Worm (Caenorhabditis elegans) whole organism, dauer: ENCODE data around the gene Y17G7B.17.

ENCODE experiments used
- unc-62 ChIP-seq: sonication (generic microtip); optimal IDR thresholded peaks from 2 replicates; lab custom pipeline; 2017; ENCODE audit warnings: missing biosample characterization, missing genetic modification reagents, missing genetic modification characterization

Gene Y17G7B.17

DNA sequence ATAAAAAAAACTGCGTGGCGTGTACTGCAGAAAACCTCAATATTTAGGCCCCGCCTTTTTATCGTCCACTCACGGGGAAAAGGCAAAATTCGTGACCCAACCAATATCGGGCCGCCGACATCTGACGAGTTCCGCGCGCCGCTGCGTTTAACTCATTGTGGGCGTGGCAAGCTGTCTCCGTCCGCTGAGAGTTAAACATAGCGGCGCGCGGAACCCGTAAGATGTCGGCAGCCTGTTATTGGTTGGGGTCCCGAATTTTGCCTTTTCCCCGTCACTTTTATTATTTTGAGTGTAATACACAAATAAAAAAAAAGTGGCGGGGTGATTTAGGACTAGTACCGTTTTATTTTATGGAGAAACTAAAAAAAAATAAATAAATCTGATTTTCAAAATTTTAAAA is 23.4 kb downstream of the Y17G7B.17 start:
- TF ChIP-seq unc-62 (GFP tag; lab: Kevin White, UChicago) = no peak

DNA sequence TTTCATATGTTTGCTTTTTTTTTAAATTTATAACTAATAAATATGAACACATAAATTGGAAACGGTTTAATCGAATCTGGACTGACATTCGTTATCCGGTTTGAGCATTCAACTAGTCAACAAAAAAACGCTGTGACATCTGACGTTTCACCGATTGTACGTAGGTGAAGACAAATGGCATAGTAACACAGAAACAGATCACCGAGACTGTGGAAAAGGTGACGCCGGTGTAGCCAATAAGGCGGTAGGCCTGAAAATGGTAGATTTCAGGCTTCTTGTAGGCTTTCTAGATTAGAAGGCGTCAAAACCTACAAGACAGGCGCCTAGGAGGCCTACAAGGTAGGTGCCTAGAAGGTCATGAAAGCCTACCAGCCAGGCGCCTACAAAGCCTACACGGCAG is 28.5 kb downstream of the Y17G7B.17 start:
- no peak for TF ChIP-seq unc-62 (GFP tag; lab: Kevin White, UChicago)

ce11 chrII:12067451-12068076 is 32.2 kb downstream of the Y17G7B.17 start, which contains the start of gene Y17G7B.22:
Y17G7B.22 (plus strand) TSS chrII:12068026.
- TF ChIP-seq unc-62 (GFP tag; lab: Kevin White, UChicago) = no peak

- no peak for TF ChIP-seq unc-62 (GFP tag; lab: Kevin White, UChicago)
Observed at ce11 chrII:12064680-12065135, 35.1 kb downstream of the Y17G7B.17 start, which contains the start of gene arrd-8. arrd-8 (plus strand) TSS chrII:12065085.

DNA sequence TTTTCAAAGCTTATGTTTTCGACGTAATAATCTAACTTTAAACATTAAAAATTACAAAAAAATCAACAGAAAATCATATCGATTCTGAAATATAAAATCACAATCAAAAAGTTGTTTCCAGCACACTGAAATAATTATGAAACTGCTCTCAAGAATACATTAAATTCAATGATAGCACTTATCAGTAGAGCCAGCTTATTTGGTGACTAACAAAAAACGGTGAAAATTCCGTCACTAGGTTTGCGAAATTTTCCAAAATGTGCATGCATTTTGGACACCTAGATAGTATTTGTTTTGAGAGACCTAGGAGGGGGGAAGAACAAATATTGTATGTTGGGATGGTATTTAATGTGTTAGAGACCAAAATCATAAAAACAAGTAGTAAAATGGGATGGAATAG is 36.7 kb downstream of the Y17G7B.17 start:
- no peak for TF ChIP-seq unc-62 (GFP tag; lab: Kevin White, UChicago)

DNA sequence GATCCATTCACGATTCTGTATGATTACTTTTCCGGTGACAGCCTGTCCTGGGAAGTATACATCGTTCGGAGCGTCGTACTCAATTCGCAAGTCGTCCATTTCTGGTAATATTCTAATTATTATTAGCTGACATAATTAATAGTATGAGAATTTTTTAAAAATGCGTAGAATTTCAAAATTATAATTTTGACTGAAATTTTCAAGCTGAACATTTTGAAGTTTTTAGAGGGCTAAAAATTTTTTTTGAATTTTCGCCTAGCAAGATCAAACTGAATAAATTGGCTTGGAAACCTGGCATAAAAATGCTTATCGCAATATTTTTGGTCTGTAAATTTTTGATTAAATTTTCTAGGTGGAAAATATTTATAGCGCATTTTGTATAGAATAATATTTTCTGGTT is 37.3 kb downstream of the Y17G7B.17 start, which contains the start of gene arrd-7:
Gene arrd-7 (minus strand): TSS at position 101 of the 400 bp plus-strand sequence.
- no peak for TF ChIP-seq unc-62 (GFP tag; lab: Kevin White, UChicago)

- no peak for TF ChIP-seq unc-62 (GFP tag; lab: Kevin White, UChicago)
Observed at ce11 chrII:12059872-12060271, 39.9 kb downstream of the Y17G7B.17 start.

ce11 chrII:12058298-12058697 is 41.5 kb downstream of the Y17G7B.17 start:
- TF ChIP-seq unc-62 (GFP tag; lab: Kevin White, UChicago) = no peak

ce11 chrII:12055408-12056140 is 44.2 kb downstream of the Y17G7B.17 start:
- TF ChIP-seq unc-62 (GFP tag; lab: Kevin White, UChicago) = no peak

DNA sequence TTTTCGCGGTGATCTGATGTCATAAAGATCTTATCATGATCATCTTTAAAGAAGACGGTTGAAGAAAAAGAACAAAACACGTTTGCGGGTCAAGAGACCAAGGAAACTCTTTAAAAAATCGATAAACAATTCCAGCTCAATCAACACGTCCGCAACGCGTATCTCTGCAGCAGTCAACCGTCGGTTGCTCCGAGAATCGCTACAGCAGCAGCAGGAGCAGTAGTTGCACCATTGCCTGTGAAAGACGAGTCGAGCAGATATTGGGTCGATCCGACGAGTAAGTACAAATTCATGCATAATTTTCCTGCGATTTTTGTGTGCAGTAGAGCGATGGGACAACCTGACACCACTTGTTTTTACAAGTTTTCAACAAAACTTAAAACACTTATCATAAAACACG is 45.2 kb downstream of the Y17G7B.17 start:
- TF ChIP-seq unc-62 (GFP tag; lab: Kevin White, UChicago) = no peak

ce11 chrII:12054150-12054549 is 45.6 kb downstream of the Y17G7B.17 start:
- no peak for TF ChIP-seq unc-62 (GFP tag; lab: Kevin White, UChicago)

DNA sequence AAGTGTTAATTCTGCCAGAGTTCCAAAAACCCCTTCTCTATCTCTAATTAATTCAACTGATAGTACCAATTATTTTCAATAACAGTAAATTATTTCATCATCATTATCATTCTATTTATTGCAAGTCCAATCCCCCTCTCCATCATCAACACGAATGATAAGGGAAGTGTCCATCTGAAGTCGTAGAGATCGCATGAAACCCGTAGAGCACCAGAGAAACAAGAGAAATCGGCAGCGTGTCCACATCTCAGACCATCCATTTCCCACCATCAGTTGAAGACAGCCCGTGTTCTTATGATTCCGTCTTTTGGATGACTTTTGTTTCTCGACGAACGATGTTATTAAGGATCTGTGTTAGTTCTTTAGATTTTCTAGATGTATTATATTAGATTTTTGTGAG is 46.3 kb downstream of the Y17G7B.17 start:
- no peak for TF ChIP-seq unc-62 (GFP tag; lab: Kevin White, UChicago)

DNA sequence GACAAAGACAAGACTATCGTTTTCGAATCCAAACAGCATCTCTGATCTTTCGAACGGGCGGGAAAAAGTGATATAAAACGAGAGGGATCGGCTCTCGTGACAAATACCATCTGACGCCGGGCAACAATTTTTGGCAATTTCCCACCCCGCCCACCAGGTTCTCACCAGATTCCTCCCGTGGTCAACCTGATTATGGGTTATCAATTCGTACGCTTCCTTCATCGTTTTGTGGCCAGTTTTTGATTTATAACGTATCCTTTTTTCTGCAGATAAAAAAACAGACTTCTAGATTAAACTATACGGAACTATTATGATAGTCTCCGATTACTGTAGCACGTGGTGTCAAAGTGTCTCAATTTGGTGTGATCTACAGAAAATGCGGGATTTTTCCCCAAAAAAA is 46.9 kb downstream of the Y17G7B.17 start:
- TF ChIP-seq unc-62 (GFP tag; lab: Kevin White, UChicago) = no peak

DNA sequence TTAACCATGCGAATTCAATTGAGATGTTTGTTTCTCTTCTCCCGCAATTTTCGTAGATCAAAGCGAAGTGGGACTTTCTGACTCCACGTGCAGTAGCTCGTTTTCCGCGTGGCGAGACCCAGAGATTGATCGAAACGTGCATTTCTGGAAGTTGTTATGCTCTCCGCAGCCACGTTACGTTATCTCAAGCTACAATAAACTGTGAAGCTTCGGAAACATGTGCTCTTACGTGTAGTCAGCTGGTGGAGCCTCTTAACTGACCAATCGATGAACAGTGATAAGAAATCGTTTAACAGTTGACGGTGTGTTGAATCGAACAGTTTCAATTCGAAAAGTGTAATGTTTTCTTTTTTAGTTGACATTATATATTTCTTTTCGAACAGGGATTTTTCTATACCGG is 47.7 kb downstream of the Y17G7B.17 start:
- no peak for TF ChIP-seq unc-62 (GFP tag; lab: Kevin White, UChicago)

DNA sequence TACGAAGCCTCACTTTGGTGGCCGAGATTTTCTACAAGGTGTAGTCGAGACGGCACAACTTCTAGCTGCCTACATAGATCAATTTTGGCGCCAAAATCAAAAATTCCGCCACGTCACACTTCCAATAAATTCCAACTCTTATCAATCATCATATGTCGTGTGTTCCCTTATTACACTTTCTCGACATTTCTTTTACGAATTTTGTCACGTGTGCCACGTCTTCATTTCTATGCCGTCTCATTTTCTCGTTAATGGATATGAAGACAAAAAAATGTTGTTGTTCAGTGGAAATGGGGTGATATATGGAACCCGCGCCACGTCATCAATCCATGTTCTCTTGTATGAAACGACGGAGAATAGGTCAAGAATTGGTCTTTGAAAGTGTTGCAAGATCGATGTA is 48.2 kb downstream of the Y17G7B.17 start:
- TF ChIP-seq unc-62 (GFP tag; lab: Kevin White, UChicago) = no peak

DNA sequence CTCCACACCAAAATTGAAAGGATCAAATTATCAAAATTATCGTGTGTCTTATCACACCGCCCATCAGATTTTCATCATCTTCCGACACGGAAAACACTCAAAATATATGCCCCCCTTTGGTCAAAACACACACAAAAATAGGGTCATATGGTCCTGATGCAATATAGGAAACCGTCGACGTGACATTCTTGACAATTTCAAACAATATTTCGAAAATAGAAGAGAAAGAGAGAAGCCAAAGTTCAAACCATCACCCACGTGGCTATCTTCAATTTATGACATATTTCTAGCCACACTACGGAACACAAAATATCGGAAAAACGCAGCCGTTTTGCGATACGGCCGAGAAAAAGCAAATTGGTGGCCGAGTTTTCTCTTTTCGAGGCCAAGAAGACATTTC is 49.2 kb downstream of the Y17G7B.17 start:
- TF ChIP-seq unc-62 (GFP tag; lab: Kevin White, UChicago) = no peak

- no peak for TF ChIP-seq unc-62 (GFP tag; lab: Kevin White, UChicago)
Observed at ce11 chrII:12049281-12049680, 50.5 kb downstream of the Y17G7B.17 start, which contains the start of gene nadk-2. nadk-2 (plus strand) TSS chrII:12049581.
